Fruit fly (Drosophila melanogaster) S2 (cell line): ENCODE results near the gene COX6AL2.

Experiments used
- CG8478 ChIP-seq: fragments of >200 bp; optimal IDR thresholded peaks from 2 replicates; lab custom pipeline; 2018
- CTCF ChIP-seq, 2 experiments: fragments of >200 bp; optimal IDR thresholded peaks; 2 replicates each; lab custom pipeline; 2018

- no peak for TF ChIP-seq CG8478 (lab: Kevin White, UChicago)
- no peak for TF ChIP-seq CTCF (optimal IDR thresholded peaks at IDR 0.05; lab: Kevin White, UChicago)
These were observed 24.6 kb downstream of the COX6AL2 start for dm6 chr3L:18889222-18889866.
